Worm (Caenorhabditis elegans): Measurements from ENCODE around the gene D1069.3.

D1069.3 gene

DNA sequence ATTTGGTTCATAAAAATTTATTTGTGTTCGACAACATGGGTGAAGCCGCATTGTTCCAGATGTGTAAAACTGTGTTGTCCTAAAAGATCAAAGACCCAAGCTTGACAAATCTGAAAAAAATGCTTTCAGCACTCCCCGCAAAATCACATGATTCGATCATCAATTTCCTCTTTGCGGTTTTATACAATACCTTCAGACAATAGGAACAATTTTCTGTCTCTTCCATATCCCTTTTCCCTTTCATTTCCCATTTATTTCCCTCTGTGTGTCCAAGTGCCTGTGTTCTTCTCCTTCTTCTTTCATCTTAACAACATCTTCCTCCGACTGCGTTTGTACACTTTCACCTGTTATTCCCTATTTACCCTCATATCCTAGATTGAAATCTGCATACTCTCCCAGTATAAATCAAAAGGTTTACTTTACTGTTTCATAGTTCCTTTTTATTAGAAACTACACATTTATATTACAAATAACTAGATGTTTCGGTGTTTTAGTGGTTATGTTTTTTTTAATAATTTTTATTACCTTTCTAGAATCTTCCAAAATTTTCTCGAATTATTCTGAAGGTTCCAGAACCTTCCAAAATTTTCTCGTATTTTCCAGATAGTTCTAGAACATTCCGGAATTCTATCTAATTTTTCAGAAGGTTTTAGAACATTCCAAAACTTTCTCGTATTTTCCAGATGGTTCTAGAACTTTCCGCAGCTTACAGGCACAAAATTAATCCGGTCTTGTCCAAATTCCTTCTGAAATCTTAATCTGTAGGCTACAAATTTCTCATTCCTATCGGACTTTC lies 46.5 kb downstream of the D1069.3 start, which contains the start of gene K01A2.5 (continued):
- TF ChIP-seq lin-13 (GFP tag; optimal IDR thresholded peaks at IDR 0.05) = no peak
- TF ChIP-seq F44E2.7 (GFP tag; IDR thresholded peaks at IDR 0.05) = no peak
- TF ChIP-seq nhr-25 (tag; optimal IDR thresholded peaks at IDR 0.05; ENCODE audit: borderline replicate concordance, insufficient read depth) = peak; percentile 57
- TF ChIP-seq zip-11 (GFP tag; IDR thresholded peaks at IDR 0.05) = no peak
- no peak for TF ChIP-seq vab-7 (GFP tag; IDR thresholded peaks at IDR 0.05)
- TF ChIP-seq F26F4.8 (GFP tag; conservative IDR thresholded peaks at IDR 0.05) = no peak
- TF ChIP-seq cey-2 (tag; optimal IDR thresholded peaks at IDR 0.05; ENCODE audit: borderline replicate concordance, insufficient read depth) = peak; percentile 31
- TF ChIP-seq nhr-11 (tag; optimal IDR thresholded peaks at IDR 0.05) = no peak

- TF ChIP-seq attf-4 (tag; optimal IDR thresholded peaks at IDR 0.05) (no peak), unc-62 (GFP tag; optimal IDR thresholded peaks at IDR 0.05 in 1 of 2) (peak in 1 of 2 experiments; percentile 14), unc-62 (tag; optimal IDR thresholded peaks at IDR 0.05) (no peak), unc-130 (GFP tag; optimal IDR thresholded peaks at IDR 0.05) (no peak)
These were observed 48.0 kb downstream of the D1069.3 start, which contains the start of gene K01A2.6 for ce11 chrII:299684-300083. TSS of gene K01A2.6 (plus strand) at chrII:299984.

DNA sequence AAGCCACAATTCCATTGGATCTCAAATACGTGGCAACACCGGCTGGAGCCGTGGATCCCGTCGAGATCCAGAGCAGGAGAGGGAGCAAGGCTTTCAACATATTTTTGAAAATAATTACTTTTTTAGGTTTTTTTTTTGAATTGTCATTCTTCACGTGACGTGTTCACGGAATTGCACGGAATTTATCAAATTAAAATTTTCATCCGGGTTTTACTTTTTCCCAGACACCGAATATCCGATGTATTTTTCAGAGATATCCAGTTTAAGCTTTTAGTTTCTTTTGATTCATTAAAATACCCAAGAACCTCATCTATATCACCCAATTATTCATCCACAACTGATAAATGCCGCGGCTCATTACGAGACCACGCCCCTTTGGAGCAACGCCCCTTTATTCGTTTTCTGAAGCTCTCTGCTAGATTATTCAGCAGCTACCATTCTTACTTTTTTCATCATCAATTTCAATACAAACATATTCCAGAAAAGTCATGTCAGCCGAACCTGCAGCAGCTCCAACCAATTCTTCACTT lies 50.7 kb downstream of the D1069.3 start, which contains the start of the genes clec-117 and B0432.1:
Gene clec-117 (minus strand): TSS at position 101 of the 530 bp plus-strand sequence.
Gene B0432.1 (plus strand): TSS at position 480 of the 530 bp plus-strand sequence.
- no peak for TF ChIP-seq aha-1 (tag)
- TF ChIP-seq madf-5 (GFP tag; IDR thresholded peaks at IDR 0.05) = no peak
- no peak for TF ChIP-seq zip-2 (tag; optimal IDR thresholded peaks at IDR 0.05)

- TF ChIP-seq set-16 (GFP tag; IDR thresholded peaks at IDR 0.05) (no peak), fkh-10 (GFP tag; optimal IDR thresholded peaks at IDR 0.05) (no peak), ceh-44 (GFP tag; IDR thresholded peaks at IDR 0.05) (no peak), hlh-11 (tag; optimal IDR thresholded peaks at IDR 0.05) (no peak), arid-1 (GFP tag; conservative IDR thresholded peaks at IDR 0.05) (no peak), pqm-1 (tag; optimal IDR thresholded peaks at IDR 0.05) (no peak), ces-1 (GFP tag; optimal IDR thresholded peaks at IDR 0.05) (no peak)
These were observed 53.1 kb downstream of the D1069.3 start, which contains the start of gene B0432.11 for ce11 chrII:294606-295005. TSS of gene B0432.11 (minus strand) at chrII:294706.

Data from whole organism, L4 larva.